Fruit fly (Drosophila melanogaster) whole organism, embryonic: ENCODE data around the gene BckdhA.
A peak's percentile ranks its signal among the peaks of the same experiment; 100 is the strongest.

Experiments used
- Aef1 ChIP-seq: fragments of 200-800 bp; sonication (Bioruptor generic); IDR thresholded peaks from 3 replicates; pipeline ENCODE4 v1.3.6; 2022; ENCODE audit warnings: missing biosample characterization, missing genetic modification characterization
- Atf-2 ChIP-seq: fragments of 200-800 bp; sonication (Bioruptor generic); optimal IDR thresholded peaks from 2 replicates; lab custom pipeline; 2016; ENCODE audit warnings: missing biosample characterization, missing genetic modification characterization
- Blimp-1 ChIP-seq: fragments of 200-800 bp; sonication (Bioruptor generic); optimal IDR thresholded peaks from 3 replicates; lab custom pipeline; 2018; ENCODE audit warnings: missing biosample characterization, missing genetic modification characterization, mild to moderate bottlenecking, moderate library complexity, missing genetic modification reagents
- CG11247 ChIP-seq: fragments of 200-800 bp; sonication (Bioruptor generic); IDR thresholded peaks from 2 replicates; pipeline ENCODE4 v1.3.6; 2022; ENCODE audit warnings: missing biosample characterization, missing genetic modification characterization
- CG11398 ChIP-seq: fragments of 200-800 bp; sonication (Bioruptor generic); optimal IDR thresholded peaks from 2 replicates; lab custom pipeline; 2016; ENCODE audit warnings: missing biosample characterization, missing genetic modification characterization
- CG11695 ChIP-seq: fragments of 200-800 bp; sonication (Bioruptor generic); IDR thresholded peaks from 3 replicates; pipeline ENCODE4 v1.3.6; 2022; ENCODE audit warnings: missing biosample characterization, missing genetic modification characterization
- CG12104 ChIP-seq: fragments of 200-800 bp; sonication (Bioruptor generic); optimal IDR thresholded peaks from 3 replicates; lab custom pipeline; 2016; ENCODE audit warnings: missing biosample characterization, missing genetic modification characterization
- CG12391 ChIP-seq: fragments of 200-800 bp; sonication (Bioruptor generic); optimal IDR thresholded peaks from 3 replicates; lab custom pipeline; 2018; ENCODE audit warnings: missing biosample characterization, mild to moderate bottlenecking, missing genetic modification characterization, moderate library complexity
- CG14860 ChIP-seq: fragments of 200-800 bp; sonication (Bioruptor generic); IDR thresholded peaks from 3 replicates; pipeline ENCODE4 v1.3.6; 2022; ENCODE audit warnings: missing biosample characterization, missing genetic modification characterization; ENCODE audit not compliant: partially characterized antibody
- CG15073 ChIP-seq: fragments of 200-800 bp; sonication (Bioruptor generic); optimal IDR thresholded peaks from 2 replicates; lab custom pipeline; 2016; ENCODE audit warnings: missing biosample characterization, missing genetic modification characterization
- CG15696 ChIP-seq: fragments of 200-800 bp; sonication (Bioruptor generic); optimal IDR thresholded peaks from 2 replicates; lab custom pipeline; 2019; ENCODE audit warnings: missing biosample characterization, mild to moderate bottlenecking, missing genetic modification characterization, moderate library complexity
- CG2120 ChIP-seq: fragments of 200-800 bp; sonication (Bioruptor generic); optimal IDR thresholded peaks from 3 replicates; lab custom pipeline; 2016; ENCODE audit warnings: missing biosample characterization, missing genetic modification characterization
- CG31441 ChIP-seq: fragments of 200-800 bp; sonication (Bioruptor generic); IDR thresholded peaks from 2 replicates; pipeline ENCODE4 v1.3.6; 2022; ENCODE audit warnings: missing biosample characterization, missing genetic modification characterization
- CG33557 ChIP-seq: fragments of 200-800 bp; sonication (Bioruptor generic); optimal IDR thresholded peaks from 2 replicates; lab custom pipeline; 2019; ENCODE audit warnings: missing biosample characterization, mild to moderate bottlenecking, missing genetic modification characterization, moderate library complexity
- CG3847 ChIP-seq: fragments of 200-800 bp; sonication (Bioruptor generic); IDR thresholded peaks from 2 replicates; pipeline ENCODE4 v1.3.6; 2022; ENCODE audit warnings: missing biosample characterization, missing genetic modification characterization
- CG4424 ChIP-seq: fragments of 200-800 bp; sonication (Bioruptor generic); optimal IDR thresholded peaks from 3 replicates; lab custom pipeline; 2016; ENCODE audit warnings: missing biosample characterization, missing genetic modification characterization
- CG4707 ChIP-seq: fragments of 200-800 bp; sonication (Bioruptor generic); optimal IDR thresholded peaks from 2 replicates; lab custom pipeline; 2018; ENCODE audit warnings: missing biosample characterization, mild to moderate bottlenecking, missing genetic modification characterization, moderate library complexity
- CG6689 ChIP-seq: fragments of 200-800 bp; sonication (Bioruptor generic); IDR thresholded peaks from 2 replicates; pipeline ENCODE4 v1.3.6; 2022; ENCODE audit warnings: missing biosample characterization, missing genetic modification characterization
- CG7357 ChIP-seq: fragments of 200-800 bp; sonication (Bioruptor generic); IDR thresholded peaks from 3 replicates; pipeline ENCODE4 v1.3.6; 2022; ENCODE audit warnings: missing biosample characterization, missing genetic modification characterization
- CG7786 ChIP-seq: fragments of 200-800 bp; sonication (Bioruptor generic); optimal IDR thresholded peaks from 2 replicates; lab custom pipeline; 2016; ENCODE audit warnings: missing biosample characterization, missing genetic modification characterization
- CG7928 ChIP-seq: fragments of 200-800 bp; sonication (Bioruptor generic); optimal IDR thresholded peaks from 2 replicates; lab custom pipeline; 2017; ENCODE audit warnings: missing biosample characterization, mild to moderate bottlenecking, missing genetic modification characterization
- CG8388 ChIP-seq: fragments of 200-800 bp; sonication (Bioruptor generic); optimal IDR thresholded peaks from 2 replicates; lab custom pipeline; 2019; ENCODE audit warnings: missing biosample characterization, mild to moderate bottlenecking, missing genetic modification characterization, moderate library complexity
- CG9215 ChIP-seq: fragments of 200-800 bp; sonication (Bioruptor generic); IDR thresholded peaks from 2 replicates; pipeline ENCODE4 v1.3.6; 2022; ENCODE audit warnings: missing biosample characterization, missing genetic modification characterization
- Dek ChIP-seq: fragments of 200-800 bp; sonication (Bioruptor generic); optimal IDR thresholded peaks from 3 replicates; lab custom pipeline; 2019; ENCODE audit warnings: missing biosample characterization, mild to moderate bottlenecking, missing genetic modification characterization, moderate library complexity
- Doc2 ChIP-seq: fragments of 200-800 bp; sonication (Bioruptor generic); IDR thresholded peaks from 2 replicates; pipeline ENCODE4 v1.3.6; 2022; ENCODE audit warnings: missing biosample characterization, missing genetic modification characterization
- Eip74EF ChIP-seq, 2 experiments: fragments of 200-800 bp in 1 of 2; fragments of >200 bp in 1 of 2; sonication (Bioruptor generic) in 1 of 2; optimal IDR thresholded peaks; 2 replicates each; lab custom pipeline; 2017 to 2019; ENCODE audit warnings: missing biosample characterization in 2 of 2, missing genetic modification characterization in 2 of 2, mild to moderate bottlenecking in 1 of 2, moderate library complexity in 1 of 2
- Fer2 ChIP-seq: fragments of 200-800 bp; sonication (Bioruptor generic); optimal IDR thresholded peaks from 2 replicates; lab custom pipeline; 2018; ENCODE audit warnings: missing biosample characterization, mild to moderate bottlenecking, missing genetic modification characterization, moderate library complexity
- HmgD ChIP-seq: fragments of 200-800 bp; sonication (Bioruptor generic); optimal IDR thresholded peaks from 3 replicates; lab custom pipeline; 2016; ENCODE audit warnings: missing biosample characterization, missing genetic modification characterization
- Med ChIP-seq: fragments of 200-800 bp; sonication (Bioruptor generic); peaks from one replicate; lab custom pipeline; 2016; ENCODE audit warnings: missing biosample characterization, missing genetic modification characterization, mild to moderate bottlenecking, inconsistent platforms, moderate library complexity
- Mes4 ChIP-seq: fragments of 200-800 bp; sonication (Bioruptor generic); optimal IDR thresholded peaks from 2 replicates; lab custom pipeline; 2016; ENCODE audit warnings: missing biosample characterization, missing genetic modification characterization
- NC2α ChIP-seq: fragments of 200-800 bp; sonication (Bioruptor generic); optimal IDR thresholded peaks from 2 replicates; lab custom pipeline; 2016; ENCODE audit warnings: missing biosample characterization, missing genetic modification characterization
- NK7.1 ChIP-seq: fragments of 200-800 bp; sonication (Bioruptor generic); optimal IDR thresholded peaks from 3 replicates; lab custom pipeline; 2016; ENCODE audit warnings: missing biosample characterization, missing genetic modification characterization
- Ptx1 ChIP-seq: fragments of 200-800 bp; sonication (Bioruptor generic); IDR thresholded peaks from 2 replicates; pipeline ENCODE4 v1.3.6; 2022; ENCODE audit warnings: missing biosample characterization, missing genetic modification characterization
- Ravus ChIP-seq: fragments of 200-800 bp; sonication (Bioruptor generic); IDR thresholded peaks from 2 replicates; pipeline ENCODE4 v1.3.6; 2022; ENCODE audit warnings: missing biosample characterization, missing genetic modification characterization
- Sin3A ChIP-seq: fragments of >200 bp; optimal IDR thresholded peaks from 2 replicates; lab custom pipeline; 2018
- Taf1 ChIP-seq: fragments of 200-800 bp; sonication (Bioruptor generic); IDR thresholded peaks from 2 replicates; pipeline ENCODE4 v1.3.6; 2022; ENCODE audit warnings: missing biosample characterization, missing genetic modification characterization
- caup ChIP-seq: fragments of 200-800 bp; sonication (Bioruptor generic); optimal IDR thresholded peaks from 3 replicates; lab custom pipeline; 2017; ENCODE audit warnings: missing biosample characterization, mild to moderate bottlenecking, missing genetic modification characterization, moderate library complexity; ENCODE audit not compliant: severe bottlenecking
- cg ChIP-seq: fragments of 200-800 bp; sonication (Bioruptor generic); optimal IDR thresholded peaks from 3 replicates; lab custom pipeline; 2019; ENCODE audit warnings: missing biosample characterization, mild to moderate bottlenecking, missing genetic modification characterization, moderate library complexity
- chn ChIP-seq: fragments of 200-800 bp; sonication (Bioruptor generic); optimal IDR thresholded peaks from 2 replicates; lab custom pipeline; 2016; ENCODE audit warnings: missing biosample characterization, missing genetic modification characterization
- corto ChIP-seq: fragments of 200-800 bp; sonication (Bioruptor generic); optimal IDR thresholded peaks from 2 replicates; lab custom pipeline; 2016; ENCODE audit warnings: missing biosample characterization, mild to moderate bottlenecking, missing genetic modification characterization, moderate library complexity
- dan ChIP-seq: fragments of 200-800 bp; sonication (Bioruptor generic); IDR thresholded peaks from 2 replicates; pipeline ENCODE4 v1.3.6; 2022; ENCODE audit warnings: missing biosample characterization, missing genetic modification characterization
- esg ChIP-seq: fragments of 200-800 bp; sonication (Bioruptor generic); conservative IDR thresholded peaks from 2 replicates; pipeline ENCODE4 v1.3.6; 2022; ENCODE audit warnings: missing biosample characterization, missing genetic modification characterization
- ewg ChIP-seq: fragments of 200-800 bp; sonication (Bioruptor generic); optimal IDR thresholded peaks from 3 replicates; lab custom pipeline; 2017; ENCODE audit warnings: mild to moderate bottlenecking, missing biosample characterization, missing genetic modification reagents, missing genetic modification characterization
- fd3F ChIP-seq: fragments of 200-800 bp; sonication (Bioruptor generic); optimal IDR thresholded peaks from 2 replicates; lab custom pipeline; 2018; ENCODE audit warnings: missing biosample characterization, mild to moderate bottlenecking, missing genetic modification characterization, moderate library complexity
- pfk ChIP-seq: fragments of 200-800 bp; sonication (Bioruptor generic); optimal IDR thresholded peaks from 2 replicates; lab custom pipeline; 2018; ENCODE audit warnings: missing biosample characterization, mild to moderate bottlenecking, missing genetic modification characterization, moderate library complexity
- pum ChIP-seq: fragments of 200-800 bp; sonication (Bioruptor generic); optimal IDR thresholded peaks from 2 replicates; lab custom pipeline; 2016; ENCODE audit warnings: missing biosample characterization, missing genetic modification characterization
- run ChIP-seq: fragments of 200-800 bp; sonication (Bioruptor generic); optimal IDR thresholded peaks from 3 replicates; lab custom pipeline; 2018; ENCODE audit warnings: missing biosample characterization, mild to moderate bottlenecking, missing genetic modification characterization
- sens ChIP-seq: fragments of 200-800 bp; sonication (Bioruptor generic); peaks from one replicate; lab custom pipeline; 2016; ENCODE audit warnings: missing biosample characterization, missing genetic modification characterization
- seq ChIP-seq: fragments of 200-800 bp; sonication (Bioruptor generic); IDR thresholded peaks from 2 replicates; pipeline ENCODE4 v1.3.6; 2022; ENCODE audit warnings: missing biosample characterization, missing genetic modification characterization
- stwl ChIP-seq: fragments of 200-800 bp; sonication (Bioruptor generic); optimal IDR thresholded peaks from 3 replicates; lab custom pipeline; 2018; ENCODE audit warnings: missing biosample characterization, mild to moderate bottlenecking, missing genetic modification characterization, moderate library complexity
- unpg ChIP-seq: fragments of 200-800 bp; sonication (Bioruptor generic); optimal IDR thresholded peaks from 3 replicates; lab custom pipeline; 2018; ENCODE audit warnings: missing biosample characterization, mild to moderate bottlenecking, missing genetic modification characterization, moderate library complexity
- vvl ChIP-seq: fragments of 200-800 bp; sonication (Bioruptor generic); IDR thresholded peaks from 2 replicates; pipeline ENCODE4 v1.3.6; 2022; ENCODE audit warnings: missing biosample characterization, missing genetic modification characterization

Gene BckdhA

DNA sequence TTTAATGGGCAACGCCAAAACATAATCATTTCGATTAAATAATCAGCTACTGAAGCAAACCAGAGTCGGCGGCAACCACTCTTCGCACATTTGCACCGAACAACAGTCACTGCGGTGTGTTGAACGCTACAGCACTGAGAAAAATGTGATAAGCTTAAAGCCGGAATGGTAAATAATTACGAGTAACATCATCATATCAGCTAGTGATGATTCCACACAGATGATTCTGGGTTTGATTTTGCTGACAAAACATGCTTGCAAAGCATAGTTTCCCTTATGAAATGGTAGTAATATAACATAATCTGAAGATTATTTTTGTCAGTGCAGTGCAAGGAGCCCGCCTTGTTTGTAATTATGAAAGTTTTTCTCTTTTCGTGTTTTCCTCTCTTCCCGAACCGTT lies 42.5 kb downstream of the BckdhA start (continued):
- TF ChIP-seq corto (GFP tag; lab: Kevin White, UChicago), result no peak
- TF ChIP-seq CG12391 (tag; lab: Kevin White, UChicago), result peak; percentile 52
- TF ChIP-seq Fer2, result no peak
- TF ChIP-seq cg, result no peak
- no peak for TF ChIP-seq CG9215 (GFP tag; lab: Robert Waterston, UW)
- TF ChIP-seq run (tag; lab: Kevin White, UChicago), result no peak
- TF ChIP-seq CG7357 (GFP tag; lab: Robert Waterston, UW), result no peak
- peak; percentile 58 for TF ChIP-seq Med (GFP tag; lab: Kevin White, UChicago)
- TF ChIP-seq CG14860, result no peak
- TF ChIP-seq Dek, result no peak
- no peak for TF ChIP-seq fd3F
- peak; percentile 74 for TF ChIP-seq Blimp-1 (GFP tag; lab: Kevin White, UChicago)
- TF ChIP-seq Mes4 (GFP tag; lab: Kevin White, UChicago), result peak; percentile 36
- TF ChIP-seq CG11247 (GFP tag; lab: Robert Waterston, UW), result no peak
- peak; percentile 51; the same call in 1 of the 2 replicates for TF ChIP-seq vvl (GFP tag; lab: Robert Waterston, UW)
- TF ChIP-seq CG3847 (GFP tag; lab: Robert Waterston, UW), result no peak
- TF ChIP-seq CG7786 (GFP tag; lab: Kevin White, UChicago), result peak; percentile 12
- TF ChIP-seq Ravus (GFP tag; lab: Robert Waterston, UW), result no peak
- TF ChIP-seq pum (GFP tag; lab: Kevin White, UChicago), result peak; percentile 43
- TF ChIP-seq NC2α (GFP tag; lab: Kevin White, UChicago), result peak; percentile 33
- TF ChIP-seq Aef1 (GFP tag; lab: Robert Waterston, UW), result no peak
- TF ChIP-seq caup (GFP tag; lab: Kevin White, UChicago), result no peak
- no peak for TF ChIP-seq stwl (tag; lab: Kevin White, UChicago)
- TF ChIP-seq CG15696 (tag; lab: Kevin White, UChicago), result peak; percentile 12
- no peak for TF ChIP-seq CG11398 (GFP tag; lab: Kevin White, UChicago)
- no peak for TF ChIP-seq dan (GFP tag; lab: Robert Waterston, UW)
- peak; percentile 66 for TF ChIP-seq CG8388 (GFP tag; lab: Kevin White, UChicago)
- peak; percentile 48 for TF ChIP-seq ewg
- peak; percentile 42 for TF ChIP-seq CG4707 (GFP tag; lab: Kevin White, UChicago)
- TF ChIP-seq seq (GFP tag; lab: Robert Waterston, UW), result 0 out of 2 replicates have a peak, but pooled peaks have one; percentile 21
- TF ChIP-seq CG12104 (GFP tag; lab: Kevin White, UChicago), result no peak
- peak; percentile 51 for TF ChIP-seq CG33557 (GFP tag; lab: Kevin White, UChicago)
- TF ChIP-seq Doc2, result no peak
- TF ChIP-seq CG7928, result no peak
- peak; percentile 65 for TF ChIP-seq CG31441 (GFP tag; lab: Robert Waterston, UW)
- no peak for TF ChIP-seq NK7.1 (GFP tag; lab: Kevin White, UChicago)
- no peak for TF ChIP-seq Sin3A (lab: Kevin White, UChicago)
- peak; percentile 53 for TF ChIP-seq Atf-2
- TF ChIP-seq Ptx1 (GFP tag; lab: Robert Waterston, UW), result peak; percentile 54
- peak; percentile 39 for TF ChIP-seq chn (GFP tag; lab: Kevin White, UChicago)
- no peak for TF ChIP-seq CG2120 (GFP tag; lab: Kevin White, UChicago)
- TF ChIP-seq CG6689 (GFP tag; lab: Robert Waterston, UW), result peak; percentile 24; the same call in 1 of the 2 replicates
- TF ChIP-seq esg (GFP tag; lab: Robert Waterston, UW), result no peak; the same call in 1 of the 2 replicates
- TF ChIP-seq unpg (GFP tag; lab: Kevin White, UChicago), result peak; percentile 63
- TF ChIP-seq pfk (GFP tag; lab: Kevin White, UChicago), result no peak
- peak; percentile 55 for TF ChIP-seq CG4424 (GFP tag; lab: Kevin White, UChicago)
- TF ChIP-seq Taf1 (GFP tag; lab: Robert Waterston, UW), result no peak
- TF ChIP-seq HmgD, result no peak
- TF ChIP-seq CG11695 (GFP tag; lab: Robert Waterston, UW), result 0 out of 3 replicates have a peak, but pooled peaks have one; percentile 12
- TF ChIP-seq sens (GFP tag; lab: Kevin White, UChicago), result peak; percentile 92
- TF ChIP-seq CG15073 (GFP tag; lab: Kevin White, UChicago), result no peak
- no peak for TF ChIP-seq Eip74EF (GFP tag; optimal IDR thresholded peaks at IDR 0.05; lab: Kevin White, UChicago)
